Fruit fly (Drosophila melanogaster): ENCODE measurements around the gene CG9705.
A peak's percentile ranks its signal among the peaks of the same experiment; 100 is the strongest.

The CG9705 gene

dm6 chr3L:16758504-16759109 lies 21.3 kb upstream of the CG9705 start (continued):
- TF ChIP-seq CG11456 (GFP tag; IDR thresholded peaks at IDR 0.05) (no peak), sens-2 (GFP tag; IDR thresholded peaks at IDR 0.05) (no peak), CG33557 (GFP tag; optimal IDR thresholded peaks at IDR 0.05) (no peak), bsh (GFP tag; optimal IDR thresholded peaks at IDR 0.05) (peak in 1 of 2 experiments; percentile 69), nom (GFP tag; optimal IDR thresholded peaks at IDR 0.05) (peak; percentile 92), CG34422 (GFP tag; IDR thresholded peaks at IDR 0.05) (no peak), CTCF (GFP tag; optimal IDR thresholded peaks at IDR 0.05) (no peak), ranshi (GFP tag; IDR thresholded peaks at IDR 0.05) (no peak), CG10321 (GFP tag; IDR thresholded peaks at IDR 0.05) (no peak), pfk (GFP tag; optimal IDR thresholded peaks at IDR 0.05) (no peak), ci (GFP tag; IDR thresholded peaks at IDR 0.05) (no peak), lbe (GFP tag; optimal IDR thresholded peaks at IDR 0.05) (peak; percentile 31), CG14965 (GFP tag; optimal IDR thresholded peaks at IDR 0.05; ENCODE audit: borderline replicate concordance) (no peak), row (GFP tag; IDR thresholded peaks at IDR 0.05) (no peak), CG15514 (GFP tag; optimal IDR thresholded peaks at IDR 0.05) (no peak), CG17829 (tag; optimal IDR thresholded peaks at IDR 0.05) (no peak), CG16815 (GFP tag; optimal IDR thresholded peaks at IDR 0.05) (no peak), prd (optimal IDR thresholded peaks at IDR 0.05) (no peak), prd (GFP tag; IDR thresholded peaks at IDR 0.05) (peak; percentile 30; the same call in 1 of the 3 replicates), CG6791 (GFP tag; IDR thresholded peaks at IDR 0.05; ENCODE audit: partially characterized antibody) (no peak), sens (GFP tag) (peak; percentile 74), CG4707 (GFP tag; optimal IDR thresholded peaks at IDR 0.05) (no peak), gce (GFP tag; IDR thresholded peaks at IDR 0.05) (no peak), sqz (GFP tag; optimal IDR thresholded peaks at IDR 0.05) (no peak), CG10274 (GFP tag; optimal IDR thresholded peaks at IDR 0.05) (no peak), Lhr (GFP tag; optimal IDR thresholded peaks at IDR 0.05) (no peak), Deaf1 (tag; optimal IDR thresholded peaks at IDR 0.05) (no peak), z (GFP tag; IDR thresholded peaks at IDR 0.05) (no peak), CG13123 (GFP tag; optimal IDR thresholded peaks at IDR 0.05) (no peak), hb (GFP tag; IDR thresholded peaks at IDR 0.05; ENCODE audit: partially characterized antibody) (no peak), shn (GFP tag; optimal IDR thresholded peaks at IDR 0.05) (no peak), toy (GFP tag; IDR thresholded peaks at IDR 0.05) (no peak), CG7963 (GFP tag; IDR thresholded peaks at IDR 0.05; ENCODE audit: partially characterized antibody) (no peak), onecut (GFP tag; IDR thresholded peaks at IDR 0.05) (no peak), CG2712 (tag; optimal IDR thresholded peaks at IDR 0.05) (no peak), gfzf (GFP tag; optimal IDR thresholded peaks at IDR 0.05) (no peak), crol (GFP tag; IDR thresholded peaks at IDR 0.05) (peak; percentile 78), CG2120 (GFP tag; optimal IDR thresholded peaks at IDR 0.05) (no peak), CG18599 (GFP tag; optimal IDR thresholded peaks at IDR 0.05) (no peak), Rx (GFP tag; IDR thresholded peaks at IDR 0.05) (no peak), grau (tag; optimal IDR thresholded peaks at IDR 0.05) (no peak), Vsx1 (GFP tag; optimal IDR thresholded peaks at IDR 0.05) (no peak), chif (GFP tag; optimal IDR thresholded peaks at IDR 0.05) (no peak), CG18764 (GFP tag; optimal IDR thresholded peaks at IDR 0.05) (no peak), MTF-1 (GFP tag; optimal IDR thresholded peaks at IDR 0.05; ENCODE audit: borderline replicate concordance) (no peak), D (optimal IDR thresholded peaks at IDR 0.05) (no peak), D (GFP tag; optimal IDR thresholded peaks at IDR 0.05) (no peak), CG4360 (GFP tag; IDR thresholded peaks at IDR 0.05) (no peak), CG10209 (GFP tag; optimal IDR thresholded peaks at IDR 0.05) (no peak), Mes4 (GFP tag; optimal IDR thresholded peaks at IDR 0.05) (no peak), tup (GFP tag; optimal IDR thresholded peaks at IDR 0.05) (no peak)

Data from whole organism, embryonic.